Worm (Caenorhabditis elegans): ENCODE measurements around the gene VZK822L.2.

The VZK822L.2 gene

DNA sequence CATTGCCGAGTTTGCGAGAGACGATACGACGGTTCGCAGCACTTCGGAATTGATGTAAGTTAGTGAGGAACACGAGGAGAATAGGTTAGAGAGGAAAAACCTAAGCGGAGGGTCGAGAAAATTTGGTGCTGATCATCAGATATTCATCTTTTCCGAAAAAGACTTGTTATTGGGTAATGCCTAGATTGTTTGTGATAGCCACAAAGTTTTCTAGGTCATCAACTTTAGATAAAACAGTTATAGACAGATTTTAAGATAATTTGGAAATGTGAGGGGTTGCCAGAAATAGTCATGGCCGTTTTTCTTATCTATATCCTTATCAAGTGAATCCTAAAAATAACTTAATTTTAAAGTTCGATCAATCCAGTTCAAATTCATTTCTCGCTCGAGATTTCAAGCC, 11.4 kb upstream of the VZK822L.2 start:
- TF ChIP-seq mml-1 (tag; optimal IDR thresholded peaks at IDR 0.05) (no peak), nhr-11 (tag; optimal IDR thresholded peaks at IDR 0.05) (no peak), ceh-28 (tag; optimal IDR thresholded peaks at IDR 0.05) (no peak), nhr-43 (tag; optimal IDR thresholded peaks at IDR 0.05; ENCODE audit: poor library complexity, severe bottlenecking) (peak; percentile 78), nhr-23 (tag; optimal IDR thresholded peaks at IDR 0.05) (peak; percentile 64), pqm-1 (tag; optimal IDR thresholded peaks at IDR 0.05) (no peak), elt-1 (tag; optimal IDR thresholded peaks at IDR 0.05) (peak; percentile 94), unc-39 (tag; optimal IDR thresholded peaks at IDR 0.05) (no peak)

- TF ChIP-seq elt-3 (tag; optimal IDR thresholded peaks at IDR 0.05) = peak in 1 of 3 experiments; percentile 55
- peak; percentile 94 for TF ChIP-seq nhr-43 (tag; optimal IDR thresholded peaks at IDR 0.05; ENCODE audit: poor library complexity, severe bottlenecking)
- TF ChIP-seq nhr-23 (tag; optimal IDR thresholded peaks at IDR 0.05) = peak; percentile 36
- TF ChIP-seq ztf-11 (tag; optimal IDR thresholded peaks at IDR 0.05) = no peak
- TF ChIP-seq nhr-25 (tag; optimal IDR thresholded peaks at IDR 0.05) = peak; percentile 41
- TF ChIP-seq lin-39 (tag; optimal IDR thresholded peaks at IDR 0.05) = no peak
Measured at ce11 chrIV:11901215-11901614, 10.6 kb upstream of the VZK822L.2 start.

DNA sequence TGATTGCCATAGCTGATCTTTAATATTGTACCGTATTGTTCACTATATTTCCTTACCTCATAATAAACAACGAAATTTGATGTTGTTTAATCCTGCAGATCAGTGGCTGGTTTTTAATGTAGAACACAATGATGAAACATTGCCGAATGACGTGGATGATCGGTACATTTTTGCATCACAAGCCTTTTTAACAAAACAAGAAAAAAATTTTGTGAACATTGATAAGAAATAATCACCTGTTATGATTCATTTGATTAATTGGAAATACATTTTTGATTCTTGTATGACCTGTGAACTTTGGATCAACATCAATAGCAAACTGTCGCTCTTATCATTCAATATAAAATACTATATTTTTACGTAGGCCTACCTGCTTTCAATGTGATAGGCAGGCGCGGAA, 9.0 kb upstream of the VZK822L.2 start:
- no peak for TF ChIP-seq ceh-16 (tag; optimal IDR thresholded peaks at IDR 0.05)
- TF ChIP-seq nhr-76 (tag; optimal IDR thresholded peaks at IDR 0.05) = no peak
- no peak for TF ChIP-seq ceh-82 (tag; optimal IDR thresholded peaks at IDR 0.05)
- TF ChIP-seq snpc-4 (tag; optimal IDR thresholded peaks at IDR 0.05) = no peak
- TF ChIP-seq nhr-43 (tag; optimal IDR thresholded peaks at IDR 0.05; ENCODE audit: poor library complexity, severe bottlenecking) = peak; percentile 82
- TF ChIP-seq pqm-1 (tag; optimal IDR thresholded peaks at IDR 0.05) = no peak
- no peak for TF ChIP-seq ztf-11 (tag; optimal IDR thresholded peaks at IDR 0.05)
- TF ChIP-seq lin-39 (tag; optimal IDR thresholded peaks at IDR 0.05) = no peak
- peak; percentile 20 for TF ChIP-seq nhr-23 (tag; optimal IDR thresholded peaks at IDR 0.05)
- TF ChIP-seq elt-2 (tag; optimal IDR thresholded peaks at IDR 0.05) = no peak
- no peak for TF ChIP-seq elt-1 (tag; optimal IDR thresholded peaks at IDR 0.05)
- no peak for TF ChIP-seq nhr-77 (tag; optimal IDR thresholded peaks at IDR 0.05)
- peak; percentile 2 for TF ChIP-seq nfya-1 (tag; optimal IDR thresholded peaks at IDR 0.05; ENCODE audit: insufficient read depth)
- no peak for TF ChIP-seq mdl-1 (tag; optimal IDR thresholded peaks at IDR 0.05)
- TF ChIP-seq eor-1 (tag; optimal IDR thresholded peaks at IDR 0.05) = no peak
- TF ChIP-seq sea-2 (GFP tag; optimal IDR thresholded peaks at IDR 0.05) = no peak
- peak; percentile 6 for TF ChIP-seq nhr-25 (tag; optimal IDR thresholded peaks at IDR 0.05)

- TF ChIP-seq elt-1 (tag; optimal IDR thresholded peaks at IDR 0.05) (peak; percentile 70), mml-1 (tag; optimal IDR thresholded peaks at IDR 0.05) (no peak), nhr-43 (tag; optimal IDR thresholded peaks at IDR 0.05; ENCODE audit: poor library complexity, severe bottlenecking) (peak; percentile 61), fkh-2 (tag; optimal IDR thresholded peaks at IDR 0.05) (no peak), pqm-1 (tag; optimal IDR thresholded peaks at IDR 0.05) (no peak), ZK546.5 (tag; optimal IDR thresholded peaks at IDR 0.05) (no peak), lin-39 (tag; optimal IDR thresholded peaks at IDR 0.05) (no peak), egl-5 (tag; optimal IDR thresholded peaks at IDR 0.05) (no peak), lin-15B (tag; optimal IDR thresholded peaks at IDR 0.05) (no peak), R02D3.7 (tag; optimal IDR thresholded peaks at IDR 0.05) (no peak), ceh-28 (tag; optimal IDR thresholded peaks at IDR 0.05) (no peak)
Measured at ce11 chrIV:11903676-11904075, 8.1 kb upstream of the VZK822L.2 start.

- TF ChIP-seq unc-39 (tag; optimal IDR thresholded peaks at IDR 0.05) (no peak), nhr-23 (tag; optimal IDR thresholded peaks at IDR 0.05) (peak; percentile 49), sea-2 (GFP tag; optimal IDR thresholded peaks at IDR 0.05) (no peak), elt-1 (tag; optimal IDR thresholded peaks at IDR 0.05) (peak; percentile 24), ceh-28 (tag; optimal IDR thresholded peaks at IDR 0.05) (no peak), nhr-77 (tag; optimal IDR thresholded peaks at IDR 0.05) (no peak), jun-1 (tag; optimal IDR thresholded peaks at IDR 0.05) (no peak)
Measured at ce11 chrIV:11908733-11909132, 3.1 kb upstream of the VZK822L.2 start.

- TF ChIP-seq fkh-10 (GFP tag; optimal IDR thresholded peaks at IDR 0.05) (no peak), pqm-1 (tag; optimal IDR thresholded peaks at IDR 0.05) (peak; percentile 25), elt-2 (tag; optimal IDR thresholded peaks at IDR 0.05) (peak; percentile 44), aly-2 (tag; optimal IDR thresholded peaks at IDR 0.05) (peak; percentile 39), pha-4 (tag; optimal IDR thresholded peaks at IDR 0.05) (no peak), daf-12 (tag; optimal IDR thresholded peaks at IDR 0.05) (no peak), ceh-16 (tag; optimal IDR thresholded peaks at IDR 0.05) (no peak)
Measured at ce11 chrIV:11913295-11913940, 1.6 kb downstream of the VZK822L.2 start.
